Worm (Caenorhabditis elegans) whole organism, young adult: ENCODE results near the gene Y6E2A.4.
"Not testable (repeated sequence)": the region's sequence is repeated elsewhere in the genome, so short reads cannot be mapped to it uniquely, and the experiment has no call there.

Experiments used
- F55B11.4 ChIP-seq: sonication (generic microtip); optimal IDR thresholded peaks from 2 replicates; lab custom pipeline; 2016; ENCODE audit warnings: missing compliant biosample characterization, missing genetic modification characterization, borderline replicate concordance; ENCODE audit not compliant: insufficient read depth
- F57C9.4 ChIP-seq: sonication (generic microtip); optimal IDR thresholded peaks from 2 replicates; lab custom pipeline; 2017; ENCODE audit warnings: mild to moderate bottlenecking, missing genetic modification characterization, missing compliant biosample characterization
- Y95B8A.8 ChIP-seq: fragments of 200-800 bp; sonication (Bioruptor generic); IDR thresholded peaks from 2 replicates; pipeline ENCODE4 v1.3.6; 2022; ENCODE audit warnings: missing genetic modification reagents, missing genetic modification characterization, missing compliant biosample characterization
- akir-1 ChIP-seq: fragments of 200-800 bp; sonication (Bioruptor generic); optimal IDR thresholded peaks from 2 replicates; lab custom pipeline; 2018; ENCODE audit warnings: mild to moderate bottlenecking, missing genetic modification characterization, moderate library complexity, missing compliant biosample characterization
- atf-7 ChIP-seq: sonication (generic microtip); optimal IDR thresholded peaks from 2 replicates; lab custom pipeline; 2017; ENCODE audit warnings: mild to moderate bottlenecking, missing genetic modification characterization, missing compliant biosample characterization
- attf-5 ChIP-seq: fragments of 200-800 bp; sonication (Bioruptor generic); optimal IDR thresholded peaks from 2 replicates; lab custom pipeline; 2018; ENCODE audit warnings: mild to moderate bottlenecking, missing genetic modification characterization, missing compliant biosample characterization
- bed-1 ChIP-seq: fragments of 200-800 bp; sonication (Bioruptor generic); IDR thresholded peaks from 2 replicates; pipeline ENCODE4 v1.3.6; 2022; ENCODE audit warnings: missing genetic modification reagents, missing genetic modification characterization, missing compliant biosample characterization
- cebp-1 ChIP-seq, 2 experiments: fragments of 200-800 bp in 1 of 2; sonication (Bioruptor generic) in 1 of 2; sonication (generic microtip) in 1 of 2; IDR thresholded peaks in 1 of 2; optimal IDR thresholded peaks in 1 of 2; 2 replicates each; pipeline versions ENCODE4 v1.3.6 to Lab custom; 2017 to 2022; ENCODE audit warnings: missing compliant biosample characterization in 2 of 2, missing genetic modification characterization in 2 of 2, mild to moderate bottlenecking in 1 of 2, missing genetic modification reagents in 1 of 2, moderate library complexity in 1 of 2
- dox-1 ChIP-seq: fragments of 200-800 bp; sonication (Bioruptor generic); IDR thresholded peaks from 2 replicates; pipeline ENCODE4 v1.3.6; 2022; ENCODE audit warnings: missing genetic modification reagents, missing genetic modification characterization, missing compliant biosample characterization
- efl-1 ChIP-seq: fragments of 150-350 bp; optimal IDR thresholded peaks from 2 replicates; lab custom pipeline; 2014; ENCODE audit warnings: missing biosample characterization, missing genetic modification reagents, missing genetic modification characterization
- ekl-4 ChIP-seq: fragments of 200-800 bp; sonication (Bioruptor generic); IDR thresholded peaks from 2 replicates; pipeline ENCODE4 v1.3.6; 2022; ENCODE audit warnings: missing genetic modification reagents, missing genetic modification characterization, missing compliant biosample characterization
- fkh-3 ChIP-seq: sonication (generic microtip); optimal IDR thresholded peaks from 2 replicates; lab custom pipeline; 2016; ENCODE audit warnings: mild to moderate bottlenecking, missing genetic modification characterization, missing compliant biosample characterization
- gei-17 ChIP-seq: fragments of 200-800 bp; sonication (Bioruptor generic); optimal IDR thresholded peaks from 2 replicates; lab custom pipeline; 2018; ENCODE audit warnings: mild to moderate bottlenecking, missing genetic modification characterization, missing compliant biosample characterization
- hlh-26 ChIP-seq: fragments of 200-800 bp; sonication (Bioruptor generic); conservative IDR thresholded peaks from 2 replicates; pipeline ENCODE4 v1.3.6; 2022; ENCODE audit warnings: missing genetic modification reagents, missing genetic modification characterization, missing compliant biosample characterization
- hmg-20 ChIP-seq: fragments of 200-800 bp; sonication (Bioruptor generic); IDR thresholded peaks from 2 replicates; pipeline ENCODE4 v1.3.6; 2022; ENCODE audit warnings: missing genetic modification reagents, missing genetic modification characterization, missing compliant biosample characterization
- hsf-1 ChIP-seq: fragments of 200-800 bp; sonication (Bioruptor generic); IDR thresholded peaks from 2 replicates; pipeline ENCODE4 v1.3.6; 2022; ENCODE audit warnings: missing genetic modification reagents, missing genetic modification characterization, missing compliant biosample characterization
- let-607 ChIP-seq, 2 experiments: fragments of 200-800 bp in 1 of 2; sonication (Bioruptor generic) in 1 of 2; sonication (generic microtip) in 1 of 2; optimal IDR thresholded peaks; 2 replicates each; lab custom pipeline; 2016 to 2018; ENCODE audit warnings: mild to moderate bottlenecking in 2 of 2, missing compliant biosample characterization in 2 of 2, missing genetic modification characterization in 2 of 2, moderate library complexity in 2 of 2, missing genotype in 1 of 2
- lir-1 ChIP-seq: fragments of 200-800 bp; sonication (Bioruptor generic); conservative IDR thresholded peaks from 2 replicates; pipeline ENCODE4 v1.3.6; 2022; ENCODE audit warnings: missing genetic modification reagents, missing genetic modification characterization, missing compliant biosample characterization
- lsy-27 ChIP-seq: sonication (generic microtip); optimal IDR thresholded peaks from 2 replicates; lab custom pipeline; 2017; ENCODE audit warnings: missing genetic modification characterization, mild to moderate bottlenecking, missing compliant biosample characterization, antibody characterized with exemption, missing genotype, borderline replicate concordance; ENCODE audit not compliant: insufficient read depth
- madf-10 ChIP-seq: sonication (generic microtip); optimal IDR thresholded peaks from 2 replicates; lab custom pipeline; 2016; ENCODE audit warnings: mild to moderate bottlenecking, missing genetic modification characterization, missing compliant biosample characterization
- mel-28 ChIP-seq: sonication (generic microtip); optimal IDR thresholded peaks from 2 replicates; lab custom pipeline; 2016; ENCODE audit warnings: borderline replicate concordance, mild to moderate bottlenecking, missing genetic modification characterization, missing compliant biosample characterization
- nfyb-1 ChIP-seq: fragments of 200-800 bp; sonication (Bioruptor generic); IDR thresholded peaks from 2 replicates; pipeline ENCODE4 v1.3.6; 2022; ENCODE audit warnings: missing genetic modification reagents, missing genetic modification characterization, missing compliant biosample characterization
- nhr-120 ChIP-seq: fragments of 200-800 bp; sonication (Bioruptor generic); IDR thresholded peaks from 2 replicates; pipeline ENCODE4 v1.3.6; 2022; ENCODE audit warnings: missing genetic modification characterization, missing compliant biosample characterization
- nhr-80 ChIP-seq: sonication (generic microtip); optimal IDR thresholded peaks from 2 replicates; lab custom pipeline; 2016; ENCODE audit warnings: missing genetic modification characterization, missing compliant biosample characterization
- pha-4 ChIP-seq: fragments of 150-350 bp; sonication (generic microtip); optimal IDR thresholded peaks from 2 replicates; lab custom pipeline; 2014; ENCODE audit warnings: missing biosample characterization, missing genetic modification reagents, missing genetic modification characterization
- rpc-1 ChIP-seq, 2 experiments: fragments of 150-350 bp in 1 of 2; sonication (generic microtip) in 1 of 2; optimal IDR thresholded peaks; 2 replicates each; lab custom pipeline; 2014 to 2018; ENCODE audit warnings: missing biosample characterization in 1 of 2, missing genetic modification characterization in 1 of 2, missing genetic modification reagents in 1 of 2, missing genotype in 1 of 2
- tbp1 ChIP-seq: fragments of 200-800 bp; sonication (Bioruptor generic); optimal IDR thresholded peaks from 2 replicates; lab custom pipeline; 2018; ENCODE audit warnings: mild to moderate bottlenecking, missing genetic modification characterization, missing compliant biosample characterization
- tlf-1 ChIP-seq: fragments of 200-800 bp; sonication (Bioruptor generic); optimal IDR thresholded peaks from 2 replicates; lab custom pipeline; 2018; ENCODE audit warnings: mild to moderate bottlenecking, missing genetic modification characterization, missing compliant biosample characterization
- unc-62 ChIP-seq: fragments of 150-350 bp; optimal IDR thresholded peaks from 2 replicates; lab custom pipeline; 2014; ENCODE audit warnings: missing biosample characterization, missing genetic modification reagents, missing genetic modification characterization
- zfh-2 ChIP-seq: fragments of 200-800 bp; sonication (Bioruptor generic); conservative IDR thresholded peaks from 2 replicates; pipeline ENCODE4 v1.3.6; 2022; ENCODE audit warnings: missing genetic modification reagents, missing genetic modification characterization, missing compliant biosample characterization
- ztf-18 ChIP-seq: sonication (generic microtip); optimal IDR thresholded peaks from 2 replicates; lab custom pipeline; 2016; ENCODE audit warnings: missing genotype, mild to moderate bottlenecking, missing genetic modification characterization, missing compliant biosample characterization
- ztf-22 ChIP-seq: fragments of 200-800 bp; sonication (Bioruptor generic); optimal IDR thresholded peaks from 2 replicates; lab custom pipeline; 2018; ENCODE audit warnings: mild to moderate bottlenecking, missing genetic modification characterization, moderate library complexity, missing compliant biosample characterization
- ztf-6 ChIP-seq: fragments of 200-800 bp; sonication (Bioruptor generic); IDR thresholded peaks from 2 replicates; pipeline ENCODE4 v1.3.6; 2022; ENCODE audit warnings: missing genetic modification reagents, missing genetic modification characterization, missing compliant biosample characterization

Y6E2A.4 gene

ce11 chrV:15673707-15674106, 42.9 kb downstream of the Y6E2A.4 start, which contains the start of gene nhr-51:
Gene nhr-51 (plus strand): TSS chrV:15674007.
- no peak for TF ChIP-seq akir-1
- TF ChIP-seq ztf-18 (tag; lab: Kevin White, UChicago) = no peak

- TF ChIP-seq hlh-26 (GFP tag; lab: Robert Waterston, UW); madf-10; ztf-6 (GFP tag; lab: Robert Waterston, UW): not testable (repeated sequence)
- TF ChIP-seq, all 124 proteins: peak for 0; not testable (repeated sequence) for 124
These were observed 46.4 kb downstream of the Y6E2A.4 start, which contains the start of gene K06B4.15 for ce11 chrV:15670139-15670538. Gene K06B4.15 (plus strand): TSS chrV:15670439.

- TF ChIP-seq mel-28 (tag; lab: Kevin White, UChicago) (no peak), hmg-20 (GFP tag; lab: Robert Waterston, UW) (no peak), nhr-120 (GFP tag; lab: Robert Waterston, UW) (no peak), F55B11.4 (tag; lab: Kevin White, UChicago) (no peak), ekl-4 (no peak), bed-1 (GFP tag; lab: Robert Waterston, UW) (no peak), akir-1 (no peak)
These were observed 47.7 kb downstream of the Y6E2A.4 start, which contains the start of gene K06B4.4 for ce11 chrV:15668870-15669269. Gene K06B4.4 (plus strand): TSS chrV:15669170.

ce11 chrV:15668200-15668599, 48.4 kb downstream of the Y6E2A.4 start, which contains the start of gene F53E4.1:
Gene F53E4.1 (minus strand): TSS chrV:15668300.
- TF ChIP-seq rpc-1 (optimal IDR thresholded peaks at IDR 0.05; lab: Kevin White, UChicago) = not testable (repeated sequence)
- peak; percentile 12 for TF ChIP-seq rpc-1 (tag; optimal IDR thresholded peaks at IDR 0.05; lab: Kevin White, UChicago)

DNA sequence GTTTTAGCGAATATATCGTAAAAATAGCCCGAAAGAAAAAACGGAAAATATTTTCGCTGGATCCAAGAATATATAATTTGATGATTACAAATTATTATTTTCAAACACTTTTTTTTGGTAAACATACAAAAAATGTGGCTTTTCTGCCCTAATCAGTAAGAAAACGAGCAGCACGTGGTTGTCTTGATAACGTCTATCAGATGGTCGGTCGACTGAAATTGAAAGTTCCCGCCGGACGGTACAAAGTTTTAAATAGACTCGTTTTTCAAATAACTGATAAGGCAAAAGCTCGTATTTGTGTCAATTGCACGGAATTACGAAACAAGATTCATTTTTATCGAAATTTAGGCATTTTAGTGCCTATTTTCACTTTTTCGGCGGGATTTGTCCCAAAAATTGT, 49.9 kb downstream of the Y6E2A.4 start:
- peak; percentile 72 for TF ChIP-seq pha-4 (tag; lab: Kevin White, UChicago)
- TF ChIP-seq atf-7 (tag; lab: Kevin White, UChicago) = peak; percentile 64
- TF ChIP-seq zfh-2 (GFP tag; lab: Robert Waterston, UW) = no peak
- TF ChIP-seq attf-5 = no peak
- peak; percentile 25 for TF ChIP-seq tbp1 (GFP tag; lab: Kevin White, UChicago)
- no peak for TF ChIP-seq Y95B8A.8 (GFP tag; lab: Robert Waterston, UW)
- TF ChIP-seq nhr-80 (tag; lab: Kevin White, UChicago) = peak; percentile 96
- 0 out of 2 replicates have a peak, but pooled peaks have one; percentile 49 for TF ChIP-seq dox-1 (GFP tag; lab: Robert Waterston, UW)
- 0 out of 2 replicates have a peak, but pooled peaks have one; percentile 11 for TF ChIP-seq lir-1 (GFP tag; lab: Robert Waterston, UW)
- no peak for TF ChIP-seq efl-1 (GFP tag; lab: Kevin White, UChicago)
- TF ChIP-seq F57C9.4 (tag; lab: Kevin White, UChicago) = no peak
- peak; percentile 47; the same call in 1 of the 2 replicates for TF ChIP-seq cebp-1 (GFP tag; IDR thresholded peaks at IDR 0.05; lab: Robert Waterston, UW)
- no peak for TF ChIP-seq cebp-1 (tag; optimal IDR thresholded peaks at IDR 0.05; lab: Kevin White, UChicago)
- no peak for TF ChIP-seq hsf-1 (GFP tag; lab: Robert Waterston, UW)
- no peak for TF ChIP-seq gei-17 (GFP tag; lab: Kevin White, UChicago)
- peak in 1 of 2 experiments; percentile 63 for TF ChIP-seq let-607 (tag; optimal IDR thresholded peaks at IDR 0.05; lab: Kevin White, UChicago)
- no peak for TF ChIP-seq fkh-3 (tag; lab: Kevin White, UChicago)
- peak; percentile 20 for TF ChIP-seq unc-62 (GFP tag; lab: Kevin White, UChicago)
- TF ChIP-seq nfyb-1 (GFP tag; lab: Robert Waterston, UW) = 0 out of 2 replicates have a peak, but pooled peaks have one; percentile 11
- TF ChIP-seq lsy-27 = no peak
- no peak for TF ChIP-seq tlf-1 (GFP tag; lab: Kevin White, UChicago)
- TF ChIP-seq ztf-22 (GFP tag; lab: Kevin White, UChicago) = peak; percentile 46
